Fruit fly (Drosophila melanogaster): ENCODE results near the gene CG32820.
"Not testable (repeated sequence)": the region's sequence is repeated elsewhere in the genome, so short reads cannot be mapped to it uniquely, and the experiment has no call there.

DNA sequence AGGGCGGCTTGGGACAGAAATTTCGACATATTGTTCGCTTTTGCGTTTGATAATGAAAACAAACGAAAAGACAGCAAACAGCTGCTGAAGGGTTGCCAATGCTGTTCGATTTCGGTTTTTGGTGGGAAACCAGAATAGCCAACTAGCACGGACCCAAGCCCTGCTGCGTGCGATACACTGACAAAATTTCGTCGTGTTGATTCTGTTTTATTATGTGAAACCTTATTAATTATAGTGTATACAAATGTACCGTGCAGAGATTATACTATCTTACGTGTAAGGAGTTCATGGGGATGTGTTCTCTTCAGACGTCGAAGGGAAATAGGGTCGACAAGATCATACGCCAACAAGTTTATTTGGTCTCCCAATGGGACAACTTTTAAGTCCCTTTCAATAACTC lies 8.6 kb upstream of the CG32820 start, which contains the start of gene CG32500:
- not testable (repeated sequence) for TF ChIP-seq Snoo (tag; optimal IDR thresholded peaks at IDR 0.05); rn (GFP tag; IDR thresholded peaks at IDR 0.05); gl (tag; optimal IDR thresholded peaks at IDR 0.05); CG8159 (tag; optimal IDR thresholded peaks at IDR 0.05); CG15710 (tag; optimal IDR thresholded peaks at IDR 0.05); CG13204 (GFP tag; optimal IDR thresholded peaks at IDR 0.05); CG9948 (tag; optimal IDR thresholded peaks at IDR 0.05)
- TF ChIP-seq fd96Ca (GFP tag; IDR thresholded peaks at IDR 0.05), result peak; percentile 45; the same call in 2 of the 3 replicates
- TF ChIP-seq CG32121 (GFP tag; IDR thresholded peaks at IDR 0.05), result 0 out of 2 replicates have a peak, but pooled peaks have one; percentile 21
- 0 out of 2 replicates have a peak, but pooled peaks have one; percentile 13 for TF ChIP-seq Ets98B (GFP tag; IDR thresholded peaks at IDR 0.05)
- TF ChIP-seq CG4496 (GFP tag; IDR thresholded peaks at IDR 0.05), result 0 out of 3 replicates have a peak, but pooled peaks have one; percentile 26

Measured in whole organism, pupa.